Worm (Caenorhabditis elegans) whole organism, L4/young adult: Measurements from ENCODE around the gene F08D12.2.

ENCODE experiments used
- W03F9.2 ChIP-seq: fragments of 150-350 bp; optimal IDR thresholded peaks from 2 replicates; lab custom pipeline; 2014; ENCODE audit warnings: missing biosample characterization, missing genetic modification characterization
- dao-5 ChIP-seq: sonication (generic microtip); optimal IDR thresholded peaks from 2 replicates; lab custom pipeline; 2016; ENCODE audit warnings: missing genotype, missing genetic modification characterization, moderate library complexity, missing compliant biosample characterization
- him-1 ChIP-seq: sonication (generic microtip); optimal IDR thresholded peaks from 2 replicates; lab custom pipeline; 2016; ENCODE audit warnings: missing genotype, missing genetic modification reagents, missing genetic modification characterization, missing compliant biosample characterization

- TF ChIP-seq dao-5 (no peak), W03F9.2 (tag; lab: Kevin White, UChicago) (no peak), him-1 (tag; lab: Kevin White, UChicago) (no peak)
Measured at ce11 chrII:2831173-2831572, 49.7 kb downstream of the F08D12.2 start, which contains the start of gene K12H6.6.
